Worm (Caenorhabditis elegans) whole organism, early embryonic: ENCODE data around the gene B0524.6.

Source experiments
- B0310.2 ChIP-seq: sonication (generic microtip); optimal IDR thresholded peaks from 2 replicates; lab custom pipeline; 2016; ENCODE audit warnings: mild to moderate bottlenecking, missing genetic modification characterization, missing compliant biosample characterization
- F13C5.2 ChIP-seq: sonication (generic microtip); optimal IDR thresholded peaks from 2 replicates; lab custom pipeline; 2017; ENCODE audit warnings: mild to moderate bottlenecking, missing genetic modification characterization, inconsistent platforms, missing compliant biosample characterization
- aly-1 ChIP-seq: sonication (generic microtip); optimal IDR thresholded peaks from 2 replicates; lab custom pipeline; 2016; ENCODE audit warnings: missing genetic modification characterization, missing compliant biosample characterization
- ama-1 ChIP-seq: fragments of 150-350 bp; optimal IDR thresholded peaks from 2 replicates; lab custom pipeline; 2014
- ceh-13 ChIP-seq: fragments of 200-800 bp; sonication (Bioruptor generic); optimal IDR thresholded peaks from 2 replicates; lab custom pipeline; 2018; ENCODE audit warnings: mild to moderate bottlenecking, missing genetic modification characterization, missing compliant biosample characterization
- ceh-36 ChIP-seq: sonication (generic microtip); optimal IDR thresholded peaks from 2 replicates; lab custom pipeline; 2016; ENCODE audit warnings: missing genetic modification characterization, inconsistent platforms, missing compliant biosample characterization
- ets-7 ChIP-seq: sonication (generic microtip); optimal IDR thresholded peaks from 2 replicates; lab custom pipeline; 2016; ENCODE audit warnings: missing genotype, missing genetic modification characterization, missing compliant biosample characterization
- flt-1 ChIP-seq: fragments of 200-800 bp; sonication (Bioruptor generic); IDR thresholded peaks from 2 replicates; pipeline ENCODE4 v1.3.6; 2022; ENCODE audit warnings: missing genetic modification characterization, missing compliant biosample characterization
- hmbx-1 ChIP-seq: sonication (generic microtip); optimal IDR thresholded peaks from 2 replicates; lab custom pipeline; 2016; ENCODE audit warnings: mild to moderate bottlenecking, missing genetic modification characterization, missing compliant biosample characterization
- hmg-4 ChIP-seq: fragments of 200-800 bp; sonication (Bioruptor generic); optimal IDR thresholded peaks from 2 replicates; lab custom pipeline; 2018; ENCODE audit warnings: mild to moderate bottlenecking, missing genetic modification characterization, missing compliant biosample characterization
- hnd-1 ChIP-seq: sonication (generic microtip); optimal IDR thresholded peaks from 2 replicates; lab custom pipeline; 2016; ENCODE audit warnings: missing genetic modification characterization, missing compliant biosample characterization
- pes-1 ChIP-seq: fragments of 200-800 bp; sonication (Bioruptor generic); IDR thresholded peaks from 2 replicates; pipeline ENCODE4 v1.3.6; 2022; ENCODE audit warnings: missing genetic modification reagents, missing genetic modification characterization, missing compliant biosample characterization
- scrt-1 ChIP-seq: fragments of 200-800 bp; sonication (Bioruptor generic); IDR thresholded peaks from 2 replicates; pipeline ENCODE4 v1.3.6; 2022; ENCODE audit warnings: missing genetic modification characterization, missing compliant biosample characterization
- sea-1 ChIP-seq: fragments of 200-800 bp; sonication (Bioruptor generic); conservative IDR thresholded peaks from 2 replicates; pipeline ENCODE4 v1.3.6; 2022; ENCODE audit warnings: missing genetic modification characterization, missing compliant biosample characterization
- tbx-11 ChIP-seq: fragments of 200-800 bp; sonication (Bioruptor generic); IDR thresholded peaks from 2 replicates; pipeline ENCODE4 v1.3.6; 2022; ENCODE audit warnings: missing genetic modification characterization, missing compliant biosample characterization
- tbx-37 ChIP-seq: fragments of 200-800 bp; sonication (Bioruptor generic); conservative IDR thresholded peaks from 2 replicates; pipeline ENCODE4 v1.3.6; 2022; ENCODE audit warnings: missing genetic modification reagents, missing genetic modification characterization, missing compliant biosample characterization
- tra-4 ChIP-seq: sonication (generic microtip); optimal IDR thresholded peaks from 2 replicates; lab custom pipeline; 2017; ENCODE audit warnings: missing genetic modification characterization, missing compliant biosample characterization

The B0524.6 gene

DNA sequence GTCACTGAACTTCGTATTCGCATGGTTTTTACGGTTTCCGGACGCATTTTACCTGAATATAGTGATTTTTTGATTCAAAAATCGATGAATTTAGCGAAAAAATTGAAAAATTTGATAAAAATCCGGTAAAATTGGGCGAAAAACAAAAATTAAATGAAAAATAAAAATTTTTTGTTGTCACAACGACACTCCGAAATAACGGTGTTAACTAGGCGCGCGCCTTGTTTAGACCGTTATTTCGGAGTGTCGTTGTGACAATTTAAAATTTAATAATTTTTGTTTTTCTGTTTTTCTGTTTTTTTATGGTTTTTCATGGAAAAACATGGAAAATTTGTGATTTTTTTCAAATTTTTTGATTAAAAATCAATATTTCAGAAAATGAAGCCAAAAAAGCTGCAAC lies at the start of gene B0524.6, which contains the start of gene pqn-41:
Gene B0524.6, minus strand, starts transcription at position 52 of the 400 bp plus-strand sequence.
Gene pqn-41, plus strand, starts transcription at position 370 of the 400 bp plus-strand sequence.
- TF ChIP-seq ceh-36 (tag; lab: Kevin White, UChicago) (no peak), ceh-13 (GFP tag; lab: Kevin White, UChicago) (no peak), sea-1 (no peak), F13C5.2 (tag; lab: Kevin White, UChicago) (no peak), B0310.2 (no peak), tbx-11 (no peak), tra-4 (tag; lab: Kevin White, UChicago) (no peak), scrt-1 (GFP tag; lab: Robert Waterston, UW) (no peak), ama-1 (lab: Kevin White, UChicago) (no peak), hnd-1 (tag; lab: Kevin White, UChicago) (no peak), pes-1 (GFP tag; lab: Robert Waterston, UW) (no peak), hmg-4 (no peak), ets-7 (tag; lab: Kevin White, UChicago) (no peak)

ce11 chrIII:1951388-1951787 lies 45.9 kb upstream of the B0524.6 start, which contains the start of gene F53A3.7:
Gene F53A3.7, plus strand, starts transcription at chrIII:1951526.
- TF ChIP-seq ama-1 (lab: Kevin White, UChicago) (peak; percentile 75), pes-1 (GFP tag; lab: Robert Waterston, UW) (no peak), hmbx-1 (tag; lab: Kevin White, UChicago) (no peak), ceh-36 (tag; lab: Kevin White, UChicago) (no peak), tbx-11 (no peak), aly-1 (tag; lab: Kevin White, UChicago) (no peak), F13C5.2 (tag; lab: Kevin White, UChicago) (no peak)

ce11 chrIII:1950236-1950635 lies 44.8 kb upstream of the B0524.6 start, which contains the start of the genes polh-1 and rps-22:
Gene polh-1, minus strand, starts transcription at chrIII:1950269.
Gene rps-22, plus strand, starts transcription at chrIII:1950535.
- TF ChIP-seq F13C5.2 (tag; lab: Kevin White, UChicago) (peak; percentile 75), flt-1 (GFP tag; lab: Robert Waterston, UW) (peak; percentile 55), aly-1 (tag; lab: Kevin White, UChicago) (no peak), tbx-37 (GFP tag; lab: Robert Waterston, UW) (no peak), tra-4 (tag; lab: Kevin White, UChicago) (peak; percentile 3), hmg-4 (peak; percentile 11)

ce11 chrIII:1949362-1949761 lies 43.9 kb upstream of the B0524.6 start:
- TF ChIP-seq tbx-11 (no peak), ama-1 (lab: Kevin White, UChicago) (no peak), hmbx-1 (tag; lab: Kevin White, UChicago) (no peak), scrt-1 (GFP tag; lab: Robert Waterston, UW) (no peak), ets-7 (tag; lab: Kevin White, UChicago) (no peak), tra-4 (tag; lab: Kevin White, UChicago) (no peak), F13C5.2 (tag; lab: Kevin White, UChicago) (no peak)

DNA sequence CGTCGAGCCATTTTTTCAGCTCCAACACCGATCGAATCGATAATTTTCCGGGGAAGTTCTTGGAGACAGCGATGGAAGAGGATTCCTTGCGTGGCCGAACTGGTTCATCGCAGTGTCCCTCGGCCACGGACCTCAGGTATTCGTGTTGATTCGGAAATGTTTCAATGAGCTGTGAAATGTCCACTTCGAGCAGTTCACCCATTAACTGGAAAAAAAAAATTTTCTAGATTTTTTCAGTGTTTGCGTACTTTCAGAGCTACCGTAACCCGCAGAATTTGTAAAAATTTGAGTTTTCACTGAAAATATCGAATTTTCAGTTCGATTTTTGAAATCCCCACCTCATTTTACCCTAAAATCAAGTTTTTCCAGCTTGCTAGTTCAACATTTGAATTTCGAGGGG lies 42.4 kb upstream of the B0524.6 start:
- no peak for TF ChIP-seq B0310.2
- TF ChIP-seq tbx-37 (GFP tag; lab: Robert Waterston, UW): no peak
- TF ChIP-seq ceh-36 (tag; lab: Kevin White, UChicago): no peak
- no peak for TF ChIP-seq hmbx-1 (tag; lab: Kevin White, UChicago)
- no peak for TF ChIP-seq hnd-1 (tag; lab: Kevin White, UChicago)
- TF ChIP-seq tra-4 (tag; lab: Kevin White, UChicago): no peak
- no peak for TF ChIP-seq pes-1 (GFP tag; lab: Robert Waterston, UW)
- TF ChIP-seq hmg-4: no peak
- TF ChIP-seq ceh-13 (GFP tag; lab: Kevin White, UChicago): no peak
- TF ChIP-seq scrt-1 (GFP tag; lab: Robert Waterston, UW): no peak
- TF ChIP-seq aly-1 (tag; lab: Kevin White, UChicago): no peak

DNA sequence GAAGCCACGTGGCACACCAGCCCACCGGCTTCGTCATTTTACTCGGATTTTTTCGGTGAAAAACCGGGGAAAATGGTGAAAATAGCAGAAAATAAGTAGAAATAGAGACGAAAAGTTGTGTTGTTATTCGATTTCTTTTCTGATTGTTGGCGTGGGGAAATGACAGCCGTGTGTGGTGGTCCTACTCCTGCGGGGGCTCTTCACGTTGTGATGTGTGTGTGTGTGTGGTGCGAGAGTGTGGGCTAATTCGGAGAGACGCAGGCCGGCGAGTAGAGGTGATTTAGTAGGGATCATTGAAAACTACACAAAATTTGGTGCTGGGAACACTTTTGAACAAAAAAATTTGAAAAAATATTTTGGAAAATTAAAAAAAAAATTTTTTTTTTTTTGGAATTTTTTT lies 38.0 kb upstream of the B0524.6 start, which contains the start of gene F53A3.1:
Gene F53A3.1, minus strand, starts transcription at position 150 of the 400 bp plus-strand sequence.
- 0 out of 2 replicates have a peak, but pooled peaks have one; percentile 27 for TF ChIP-seq pes-1 (GFP tag; lab: Robert Waterston, UW)
- no peak for TF ChIP-seq hnd-1 (tag; lab: Kevin White, UChicago)

ce11 chrIII:1939625-1939988 lies 34.2 kb upstream of the B0524.6 start:
- TF ChIP-seq F13C5.2 (tag; lab: Kevin White, UChicago) (no peak), tbx-11 (no peak), tra-4 (tag; lab: Kevin White, UChicago) (no peak), flt-1 (GFP tag; lab: Robert Waterston, UW) (no peak), ama-1 (lab: Kevin White, UChicago) (no peak), hmbx-1 (tag; lab: Kevin White, UChicago) (no peak), tbx-37 (GFP tag; lab: Robert Waterston, UW) (no peak), ceh-13 (GFP tag; lab: Kevin White, UChicago) (no peak), pes-1 (GFP tag; lab: Robert Waterston, UW) (no peak), ets-7 (tag; lab: Kevin White, UChicago) (no peak)
